Worm (Caenorhabditis elegans) whole organism, midembryonic: ENCODE data around the gene nhr-204.

Experiments used
- flt-1 ChIP-seq: fragments of 200-800 bp; sonication (Bioruptor generic); IDR thresholded peaks from 2 replicates; pipeline ENCODE4 v1.3.6; 2022; ENCODE audit warnings: missing genetic modification characterization, missing compliant biosample characterization
- tab-1 ChIP-seq: fragments of 200-800 bp; sonication (Bioruptor generic); IDR thresholded peaks from 2 replicates; pipeline ENCODE4 v1.3.6; 2022; ENCODE audit warnings: missing genetic modification characterization, missing compliant biosample characterization

DNA sequence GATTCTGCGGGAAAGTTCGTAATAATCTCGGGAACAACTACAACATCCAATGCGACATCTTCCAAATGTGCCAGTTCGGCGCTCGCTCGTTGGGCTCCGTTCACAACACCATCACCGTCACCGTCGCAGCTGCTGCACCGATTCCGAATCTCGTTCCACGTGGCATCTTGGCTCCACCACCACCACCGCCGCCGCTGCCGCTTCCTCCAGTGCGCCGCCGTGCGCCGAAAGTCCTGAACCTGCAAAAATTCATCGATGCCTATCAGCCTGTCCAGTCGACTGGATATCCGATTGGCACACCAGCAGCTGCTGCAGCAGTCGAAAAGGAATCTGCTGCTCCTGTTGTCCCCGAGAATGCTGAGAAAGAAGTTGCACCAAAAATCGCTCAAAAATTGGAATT lies 39.8 kb upstream of the nhr-204 start:
- TF ChIP-seq flt-1 (GFP tag; lab: Robert Waterston, UW) (no peak), tab-1 (GFP tag; lab: Robert Waterston, UW) (no peak)
